Worm (Caenorhabditis elegans) whole organism, mixed stage, embryonic: Measurements from ENCODE around the gene math-49.

Experiments used
- bed-3 ChIP-seq: fragments of 200-800 bp; sonication (Bioruptor generic); optimal IDR thresholded peaks from 3 replicates; lab custom pipeline; 2018; ENCODE audit warnings: mild to moderate bottlenecking, missing genetic modification characterization, moderate library complexity, missing compliant biosample characterization
- ces-1 ChIP-seq: fragments of 150-350 bp; optimal IDR thresholded peaks from 2 replicates; lab custom pipeline; 2014; ENCODE audit warnings: missing biosample characterization, missing genetic modification reagents, missing genetic modification characterization
- lin-13 ChIP-seq: fragments of 150-350 bp; optimal IDR thresholded peaks from 2 replicates; lab custom pipeline; 2014; ENCODE audit warnings: missing biosample characterization, missing genetic modification characterization
- lsy-2 ChIP-seq: fragments of 150-350 bp; optimal IDR thresholded peaks from 2 replicates; lab custom pipeline; 2014; ENCODE audit warnings: missing biosample characterization, missing genetic modification characterization
- mls-2 ChIP-seq: sonication (generic microtip); optimal IDR thresholded peaks from 2 replicates; lab custom pipeline; 2016; ENCODE audit warnings: mild to moderate bottlenecking, missing genetic modification characterization, moderate library complexity, missing compliant biosample characterization
- nhr-237 ChIP-seq: fragments of 150-350 bp; optimal IDR thresholded peaks from 2 replicates; lab custom pipeline; 2014; ENCODE audit warnings: missing biosample characterization, missing genetic modification characterization
- nhr-28 ChIP-seq: fragments of 150-350 bp; optimal IDR thresholded peaks from 2 replicates; lab custom pipeline; 2014; ENCODE audit warnings: missing biosample characterization, missing genetic modification characterization
- nhr-76 ChIP-seq: sonication (generic microtip); optimal IDR thresholded peaks from 2 replicates; lab custom pipeline; 2017; ENCODE audit warnings: missing biosample characterization, missing genetic modification characterization
- pha-4 ChIP-seq: fragments of 150-350 bp; optimal IDR thresholded peaks from 2 replicates; lab custom pipeline; 2018; ENCODE audit warnings: missing biosample characterization, missing genetic modification reagents, missing genetic modification characterization
- sem-2 ChIP-seq: fragments of 200-800 bp; sonication (Bioruptor generic); optimal IDR thresholded peaks from 2 replicates; lab custom pipeline; 2018; ENCODE audit warnings: mild to moderate bottlenecking, missing genetic modification characterization, missing compliant biosample characterization
- snpc-4 ChIP-seq: fragments of 150-350 bp; optimal IDR thresholded peaks from 2 replicates; lab custom pipeline; 2014; ENCODE audit warnings: missing biosample characterization, missing genetic modification characterization
- unc-39 ChIP-seq: fragments of 150-350 bp; optimal IDR thresholded peaks from 2 replicates; lab custom pipeline; 2014; ENCODE audit warnings: missing biosample characterization, missing genetic modification characterization
- unc-62 ChIP-seq: fragments of 150-350 bp; optimal IDR thresholded peaks from 2 replicates; lab custom pipeline; 2014; ENCODE audit warnings: missing biosample characterization, missing genetic modification reagents, missing genetic modification characterization
- ztf-11 ChIP-seq: fragments of 150-350 bp; optimal IDR thresholded peaks from 2 replicates; lab custom pipeline; 2014; ENCODE audit warnings: missing biosample characterization, missing genetic modification characterization

ce11 chrII:1945093-1945492, 10.4 kb downstream of the math-49 start, which contains the start of gene ZK250.14:
- no peak for TF ChIP-seq nhr-28 (tag; lab: Kevin White, UChicago)
- TF ChIP-seq lin-13 (tag; lab: Kevin White, UChicago), result no peak
- TF ChIP-seq snpc-4 (tag; lab: Kevin White, UChicago), result no peak
- TF ChIP-seq sem-2 (GFP tag; lab: Kevin White, UChicago), result no peak
- no peak for TF ChIP-seq unc-62 (GFP tag; lab: Kevin White, UChicago)
- no peak for TF ChIP-seq lsy-2 (tag; lab: Kevin White, UChicago)
- TF ChIP-seq bed-3 (GFP tag; lab: Kevin White, UChicago), result no peak
- no peak for TF ChIP-seq ztf-11 (tag; lab: Kevin White, UChicago)
- TF ChIP-seq ces-1, result no peak
- TF ChIP-seq nhr-76, result no peak
- TF ChIP-seq mls-2, result no peak
- TF ChIP-seq nhr-237, result no peak
- no peak for TF ChIP-seq unc-39 (tag; lab: Kevin White, UChicago)
- TF ChIP-seq pha-4, result no peak
